Worm (Caenorhabditis elegans): ENCODE data around the gene klp-3.

DNA sequence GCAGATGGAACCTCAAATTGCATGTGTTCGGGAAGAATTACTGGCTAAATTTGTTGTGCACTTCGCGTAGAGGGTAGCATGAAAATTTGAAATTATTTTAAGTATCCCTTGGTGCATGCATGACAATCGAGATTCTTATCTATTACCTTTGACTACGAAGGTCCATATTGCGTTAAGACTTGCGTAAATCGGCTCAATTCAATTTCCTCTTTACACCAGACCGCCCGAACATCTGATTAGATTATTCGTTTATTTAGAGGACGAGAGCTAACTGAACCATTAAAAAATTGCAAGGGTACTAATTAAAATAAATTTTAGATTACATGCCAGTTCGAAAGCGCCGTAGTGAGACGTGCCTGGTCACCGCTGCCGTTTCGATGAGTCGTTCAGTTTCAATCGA lies 24.6 kb upstream of the klp-3 start:
- no peak for TF ChIP-seq snpc-4 (tag; optimal IDR thresholded peaks at IDR 0.05)
- TF ChIP-seq fkh-8 (tag; optimal IDR thresholded peaks at IDR 0.05): no peak
- no peak for TF ChIP-seq nhr-28 (tag; optimal IDR thresholded peaks at IDR 0.05)
